Worm (Caenorhabditis elegans) whole organism, L1 larva: Measurements from ENCODE around the gene rha-1.

Experiments used
- C04F5.9 ChIP-seq: sonication (generic microtip); optimal IDR thresholded peaks from 2 replicates; lab custom pipeline; 2016; ENCODE audit warnings: missing genetic modification characterization, missing compliant biosample characterization
- C34B4.2 ChIP-seq: sonication (generic microtip); optimal IDR thresholded peaks from 2 replicates; lab custom pipeline; 2017; ENCODE audit warnings: mild to moderate bottlenecking, missing genetic modification characterization, missing compliant biosample characterization
- Y116A8C.19 ChIP-seq: sonication (generic microtip); optimal IDR thresholded peaks from 2 replicates; lab custom pipeline; 2016; ENCODE audit warnings: missing compliant biosample characterization, missing genetic modification characterization, borderline replicate concordance
- aha-1 ChIP-seq: fragments of 150-350 bp; optimal IDR thresholded peaks from 2 replicates; lab custom pipeline; 2014; ENCODE audit warnings: missing biosample characterization, missing genetic modification characterization
- ceh-63 ChIP-seq: fragments of 200-800 bp; sonication (Bioruptor generic); optimal IDR thresholded peaks from 2 replicates; lab custom pipeline; 2018; ENCODE audit warnings: mild to moderate bottlenecking, missing genetic modification characterization, missing compliant biosample characterization
- ceh-82 ChIP-seq, 3 experiments: fragments of 150-350 bp in 1 of 3; sonication (generic microtip) in 2 of 3; optimal IDR thresholded peaks; 2 replicates each; lab custom pipeline; 2014 to 2017; ENCODE audit warnings: missing biosample characterization in 3 of 3, missing genetic modification characterization in 3 of 3
- ceh-90 ChIP-seq: sonication (generic microtip); optimal IDR thresholded peaks from 2 replicates; lab custom pipeline; 2016; ENCODE audit warnings: missing genetic modification characterization, missing compliant biosample characterization
- ces-1 ChIP-seq: fragments of 150-350 bp; optimal IDR thresholded peaks from 2 replicates; lab custom pipeline; 2014; ENCODE audit warnings: missing biosample characterization, missing genetic modification reagents, missing genetic modification characterization
- dsc-1 ChIP-seq: sonication (generic microtip); optimal IDR thresholded peaks from 2 replicates; lab custom pipeline; 2016; ENCODE audit warnings: mild to moderate bottlenecking, missing genetic modification characterization, missing compliant biosample characterization
- efl-1 ChIP-seq, 4 experiments: fragments of 150-350 bp; optimal IDR thresholded peaks in 3 of 4; peaks in 1 of 4; 1 replicate in 1 of 4; 2 replicates in 3 of 4; lab custom pipeline; 2014; ENCODE audit warnings: missing biosample characterization in 2 of 4, missing genetic modification characterization in 2 of 4, missing genetic modification reagents in 2 of 4
- egl-27 ChIP-seq, 2 experiments: fragments of 150-350 bp in 1 of 2; sonication (generic microtip); optimal IDR thresholded peaks; 3 replicates each; lab custom pipeline; 2017 to 2018; ENCODE audit warnings: missing biosample characterization in 2 of 2, missing genetic modification characterization in 2 of 2, missing genetic modification reagents in 2 of 2
- elt-2 ChIP-seq: sonication (generic microtip); optimal IDR thresholded peaks from 2 replicates; lab custom pipeline; 2016; ENCODE audit warnings: missing genetic modification characterization, mild to moderate bottlenecking, inconsistent platforms, missing compliant biosample characterization, missing genetic modification reagents
- elt-3 ChIP-seq, 6 experiments: fragments of 150-350 bp in 1 of 6; sonication (generic microtip); optimal IDR thresholded peaks; 2 replicates each; lab custom pipeline; 2017 to 2018; ENCODE audit warnings: missing biosample characterization in 6 of 6, missing genetic modification characterization in 6 of 6, inconsistent platforms in 1 of 6
- fkh-8 ChIP-seq: sonication (generic microtip); optimal IDR thresholded peaks from 2 replicates; lab custom pipeline; 2016; ENCODE audit warnings: mild to moderate bottlenecking, missing genetic modification characterization, missing compliant biosample characterization
- fos-1 ChIP-seq: fragments of 150-350 bp; optimal IDR thresholded peaks from 2 replicates; lab custom pipeline; 2014; ENCODE audit warnings: missing biosample characterization, missing genetic modification characterization
- hpl-2 ChIP-seq: fragments of 150-350 bp; optimal IDR thresholded peaks from 2 replicates; lab custom pipeline; 2014; ENCODE audit warnings: missing biosample characterization, missing genetic modification reagents, missing genetic modification characterization
- lin-14 ChIP-seq: fragments of 200-800 bp; sonication (Bioruptor generic); optimal IDR thresholded peaks from 2 replicates; lab custom pipeline; 2018; ENCODE audit warnings: mild to moderate bottlenecking, missing genetic modification characterization, moderate library complexity, missing compliant biosample characterization
- nhr-11 ChIP-seq: fragments of 150-350 bp; optimal IDR thresholded peaks from 2 replicates; lab custom pipeline; 2014; ENCODE audit warnings: missing biosample characterization, missing genetic modification characterization
- nhr-12 ChIP-seq: sonication (generic microtip); optimal IDR thresholded peaks from 2 replicates; lab custom pipeline; 2017; ENCODE audit warnings: missing biosample characterization, missing genetic modification characterization
- nhr-237 ChIP-seq: fragments of 150-350 bp; optimal IDR thresholded peaks from 2 replicates; lab custom pipeline; 2014; ENCODE audit warnings: missing biosample characterization, missing genetic modification characterization
- nhr-47 ChIP-seq: sonication (generic microtip); optimal IDR thresholded peaks from 2 replicates; lab custom pipeline; 2016; ENCODE audit warnings: mild to moderate bottlenecking, missing genetic modification characterization, moderate library complexity, missing compliant biosample characterization
- nhr-71 ChIP-seq: sonication (generic microtip); optimal IDR thresholded peaks from 2 replicates; lab custom pipeline; 2016; ENCODE audit warnings: mild to moderate bottlenecking, missing genetic modification characterization, moderate library complexity, missing compliant biosample characterization
- pag-3 ChIP-seq: sonication (generic microtip); optimal IDR thresholded peaks from 2 replicates; lab custom pipeline; 2017; ENCODE audit warnings: missing genetic modification characterization, mild to moderate bottlenecking, missing compliant biosample characterization, antibody characterized with exemption, borderline replicate concordance; ENCODE audit not compliant: insufficient read depth
- skn-1 ChIP-seq: fragments of 150-350 bp; optimal IDR thresholded peaks from 2 replicates; lab custom pipeline; 2014; ENCODE audit warnings: missing biosample characterization, missing genetic modification characterization
- snu-23 ChIP-seq: sonication (generic microtip); optimal IDR thresholded peaks from 2 replicates; lab custom pipeline; 2016; ENCODE audit warnings: missing genetic modification characterization, missing compliant biosample characterization
- sox-4 ChIP-seq: sonication (generic microtip); optimal IDR thresholded peaks from 2 replicates; lab custom pipeline; 2016; ENCODE audit warnings: missing genetic modification characterization, missing compliant biosample characterization
- tbx-2 ChIP-seq: sonication (generic microtip); optimal IDR thresholded peaks from 2 replicates; lab custom pipeline; 2016; ENCODE audit warnings: missing genetic modification characterization, missing compliant biosample characterization
- unc-62 ChIP-seq: fragments of 150-350 bp; optimal IDR thresholded peaks from 2 replicates; lab custom pipeline; 2014; ENCODE audit warnings: missing biosample characterization, missing genetic modification reagents, missing genetic modification characterization
- unc-86 ChIP-seq: sonication (generic microtip); optimal IDR thresholded peaks from 2 replicates; lab custom pipeline; 2016; ENCODE audit warnings: missing genetic modification characterization, missing compliant biosample characterization

Gene rha-1

ce11 chrII:8923187-8923586 lies 39.7 kb upstream of the rha-1 start:
- TF ChIP-seq nhr-237 (tag; lab: Kevin White, UChicago): no peak
- TF ChIP-seq hpl-2 (GFP tag; lab: Kevin White, UChicago): no peak
- no peak for TF ChIP-seq unc-62 (GFP tag; lab: Kevin White, UChicago)
- no peak for TF ChIP-seq ceh-82 (tag; optimal IDR thresholded peaks at IDR 0.05; lab: Kevin White, UChicago)
- TF ChIP-seq ceh-90 (tag; lab: Kevin White, UChicago): no peak
- no peak for TF ChIP-seq ceh-63 (GFP tag; lab: Kevin White, UChicago)
- TF ChIP-seq nhr-12 (tag; lab: Kevin White, UChicago): no peak
- no peak for TF ChIP-seq Y116A8C.19 (tag; lab: Kevin White, UChicago)

ce11 chrII:8922140-8922539 lies 38.7 kb upstream of the rha-1 start, which contains the start of gene B0457.6:
Gene B0457.6 (plus strand): TSS chrII:8922423.
- no peak for TF ChIP-seq fos-1 (tag; lab: Kevin White, UChicago)
- TF ChIP-seq lin-14 (GFP tag; lab: Kevin White, UChicago): peak; percentile 6
- peak; percentile 35 for TF ChIP-seq elt-2 (tag; lab: Kevin White, UChicago)

ce11 chrII:8921456-8921855 lies 38.0 kb upstream of the rha-1 start:
- TF ChIP-seq efl-1 (optimal IDR thresholded peaks at IDR 0.05; lab: Kevin White, UChicago): no peak
- TF ChIP-seq efl-1 (GFP tag; optimal IDR thresholded peaks at IDR 0.05 in 1 of 2; lab: Kevin White, UChicago): no peak
- no peak for TF ChIP-seq snu-23
- no peak for TF ChIP-seq fos-1 (tag; lab: Kevin White, UChicago)
- no peak for TF ChIP-seq egl-27 (tag; optimal IDR thresholded peaks at IDR 0.05; lab: Kevin White, UChicago)

- TF ChIP-seq lin-14 (GFP tag; lab: Kevin White, UChicago) (peak; percentile 11), C34B4.2 (tag; lab: Kevin White, UChicago) (no peak)
Measured at ce11 chrII:8920955-8921354, 37.5 kb upstream of the rha-1 start.

- TF ChIP-seq fos-1 (tag; lab: Kevin White, UChicago) (peak; percentile 48), skn-1 (tag; lab: Kevin White, UChicago) (peak; percentile 26), nhr-47 (tag; lab: Kevin White, UChicago) (no peak), lin-14 (GFP tag; lab: Kevin White, UChicago) (peak; percentile 31), pag-3 (tag; lab: Kevin White, UChicago) (no peak)
Measured at ce11 chrII:8920315-8920714, 36.9 kb upstream of the rha-1 start.

- TF ChIP-seq ces-1 (GFP tag; lab: Kevin White, UChicago) (no peak), nhr-11 (no peak), elt-3 (tag; optimal IDR thresholded peaks at IDR 0.05; lab: Kevin White, UChicago) (peak in 1 of 6 experiments; percentile 28), skn-1 (tag; lab: Kevin White, UChicago) (no peak), egl-27 (tag; optimal IDR thresholded peaks at IDR 0.05; lab: Kevin White, UChicago) (no peak), C04F5.9 (tag; lab: Kevin White, UChicago) (no peak), sox-4 (tag; lab: Kevin White, UChicago) (no peak), tbx-2 (tag; lab: Kevin White, UChicago) (no peak), elt-2 (tag; lab: Kevin White, UChicago) (peak; percentile 1)
Measured at ce11 chrII:8917339-8917738, 33.9 kb upstream of the rha-1 start.

- peak; percentile 53 for TF ChIP-seq fkh-8 (tag; lab: Kevin White, UChicago)
- no peak for TF ChIP-seq unc-86 (tag; lab: Kevin White, UChicago)
- TF ChIP-seq aha-1 (tag; lab: Kevin White, UChicago): no peak
- TF ChIP-seq dsc-1 (tag; lab: Kevin White, UChicago): peak; percentile 82
- TF ChIP-seq sox-4 (tag; lab: Kevin White, UChicago): peak; percentile 29
- peak; percentile 40 for TF ChIP-seq nhr-47 (tag; lab: Kevin White, UChicago)
- TF ChIP-seq nhr-71: peak; percentile 36
- TF ChIP-seq, all 84 proteins: peak for 5
Measured at ce11 chrII:8916656-8917055, 33.2 kb upstream of the rha-1 start.
